Worm (Caenorhabditis elegans): ENCODE measurements around the gene sri-78.
"Not testable (repeated sequence)": the region's sequence is repeated elsewhere in the genome, so short reads cannot be mapped to it uniquely, and the experiment has no call there.

Gene sri-78

DNA sequence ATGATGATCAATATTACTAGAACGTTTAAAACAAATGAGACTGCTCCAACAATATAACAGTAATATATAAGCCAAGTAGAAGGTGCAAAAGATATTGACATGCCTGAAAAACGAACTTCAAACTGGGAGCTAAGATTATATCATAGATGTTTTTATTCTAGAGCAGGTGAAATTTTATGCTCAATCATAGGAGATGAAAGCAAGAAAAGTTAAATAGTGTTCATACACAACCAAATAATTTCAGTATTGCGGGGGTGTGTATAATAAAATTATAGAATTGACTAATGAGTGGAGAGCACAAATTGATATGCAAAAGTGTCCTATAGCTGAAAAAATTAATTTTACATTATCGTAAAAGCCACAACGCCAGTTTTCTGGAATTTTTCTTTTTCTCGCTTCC is 26.0 kb upstream of the sri-78 start, which contains the start of gene sri-34:
Gene sri-34, minus strand, starts transcription at position 101 of the 400 bp plus-strand sequence.
- TF ChIP-seq mls-2 (tag; optimal IDR thresholded peaks at IDR 0.05) (no peak), M03D4.4 (tag; optimal IDR thresholded peaks at IDR 0.05) (no peak), lsy-2 (tag; optimal IDR thresholded peaks at IDR 0.05) (no peak), nhr-237 (tag; optimal IDR thresholded peaks at IDR 0.05) (no peak), flh-1 (GFP tag; optimal IDR thresholded peaks at IDR 0.05) (no peak), tbx-8 (GFP tag; optimal IDR thresholded peaks at IDR 0.05) (no peak), lin-13 (tag; optimal IDR thresholded peaks at IDR 0.05) (no peak), nhr-76 (tag; optimal IDR thresholded peaks at IDR 0.05) (no peak), elt-3 (tag; optimal IDR thresholded peaks at IDR 0.05) (no peak), sptf-1 (tag; optimal IDR thresholded peaks at IDR 0.05) (no peak), pha-4 (tag; optimal IDR thresholded peaks at IDR 0.05) (no peak), elt-1 (tag; optimal IDR thresholded peaks at IDR 0.05; ENCODE audit: borderline replicate concordance, insufficient read depth) (no peak), ceh-83 (GFP tag; optimal IDR thresholded peaks at IDR 0.05) (no peak), bed-3 (GFP tag; optimal IDR thresholded peaks at IDR 0.05) (no peak), ceh-39 (tag; optimal IDR thresholded peaks at IDR 0.05) (no peak), nhr-2 (tag; optimal IDR thresholded peaks at IDR 0.05) (no peak), sem-2 (GFP tag; optimal IDR thresholded peaks at IDR 0.05) (no peak)

DNA sequence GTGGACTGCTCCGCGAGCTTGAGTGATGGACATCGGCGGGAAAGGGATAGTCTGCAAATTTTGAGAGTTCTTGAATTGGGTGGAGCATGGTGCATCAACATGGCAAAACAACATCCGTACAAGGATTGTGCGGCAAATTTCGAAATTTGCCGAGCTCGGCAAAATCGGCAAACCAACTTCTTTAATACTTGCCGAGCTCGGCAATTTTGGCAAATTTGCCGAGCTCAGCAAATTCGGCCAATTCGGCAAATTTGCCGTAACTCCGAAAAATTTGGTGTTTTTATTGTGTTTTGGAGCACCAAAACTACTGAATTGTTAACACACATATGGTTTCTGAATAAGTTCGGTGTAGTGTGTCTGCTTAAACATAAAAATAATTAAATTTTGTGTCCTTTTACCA is 14.9 kb upstream of the sri-78 start, which contains the start of gene fbxc-55:
Gene fbxc-55, minus strand, starts transcription at position 101 of the 400 bp plus-strand sequence.
- no peak for TF ChIP-seq elt-1 (tag; optimal IDR thresholded peaks at IDR 0.05; ENCODE audit: borderline replicate concordance, insufficient read depth)
- TF ChIP-seq ham-2 (GFP tag; optimal IDR thresholded peaks at IDR 0.05): no peak
- TF ChIP-seq ceh-43 (GFP tag; optimal IDR thresholded peaks at IDR 0.05): no peak
- no peak for TF ChIP-seq M03D4.4 (tag; optimal IDR thresholded peaks at IDR 0.05)

DNA sequence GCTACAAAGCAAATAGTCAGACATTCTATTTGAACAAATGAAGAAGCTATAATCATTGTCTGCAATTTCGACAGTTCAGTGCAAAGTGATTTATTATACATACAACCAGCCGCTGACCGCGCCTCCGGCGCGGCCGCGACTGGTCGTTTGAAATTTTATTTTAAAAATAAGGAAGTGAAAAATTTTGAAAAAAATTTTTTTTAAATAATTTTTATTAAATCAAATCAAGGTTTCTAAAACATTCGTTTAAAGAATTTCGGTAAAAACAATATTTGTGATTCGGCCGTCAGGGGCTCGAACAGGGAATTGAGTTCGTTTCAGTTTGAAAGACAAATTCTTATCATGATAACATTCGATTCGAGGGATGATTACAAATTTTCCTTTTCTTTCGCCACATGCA is 12.8 kb upstream of the sri-78 start, which contains the start of gene Y27F2A.10:
Gene Y27F2A.10, minus strand, starts transcription at position 101 of the 400 bp plus-strand sequence.
- no peak for TF ChIP-seq flh-1 (GFP tag; optimal IDR thresholded peaks at IDR 0.05)
- TF ChIP-seq tbx-8 (GFP tag; optimal IDR thresholded peaks at IDR 0.05): no peak
- TF ChIP-seq lsy-2 (tag; optimal IDR thresholded peaks at IDR 0.05): no peak
- no peak for TF ChIP-seq hlh-1 (tag; optimal IDR thresholded peaks at IDR 0.05)
- TF ChIP-seq nhr-237 (tag; optimal IDR thresholded peaks at IDR 0.05): no peak
- no peak for TF ChIP-seq lin-13 (tag; optimal IDR thresholded peaks at IDR 0.05)
- TF ChIP-seq nhr-12 (tag; optimal IDR thresholded peaks at IDR 0.05): no peak
- no peak for TF ChIP-seq mep-1 (tag; optimal IDR thresholded peaks at IDR 0.05)
- TF ChIP-seq nhr-2 (tag; optimal IDR thresholded peaks at IDR 0.05): no peak
- TF ChIP-seq zip-8 (tag; optimal IDR thresholded peaks at IDR 0.05): no peak
- no peak for TF ChIP-seq ham-2 (GFP tag; optimal IDR thresholded peaks at IDR 0.05)
- no peak for TF ChIP-seq sem-2 (GFP tag; optimal IDR thresholded peaks at IDR 0.05)

DNA sequence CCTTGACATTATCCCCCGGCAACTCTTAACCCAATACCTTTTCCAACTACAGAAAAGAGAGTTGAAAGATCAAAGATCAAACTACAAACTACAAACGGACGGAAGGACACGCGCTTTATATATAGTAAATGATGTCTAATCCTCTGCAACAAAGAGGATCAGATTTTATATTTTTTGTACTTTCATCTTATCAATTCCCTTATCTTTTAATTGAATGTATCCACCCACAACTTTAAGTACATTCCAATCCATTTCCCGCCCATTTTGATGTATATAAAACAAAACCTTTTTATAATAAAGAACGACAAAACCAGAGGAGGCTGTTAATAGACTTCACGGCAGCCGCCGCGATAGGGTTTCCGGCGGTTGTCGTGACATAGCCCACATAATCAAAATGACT is 7.3 kb upstream of the sri-78 start, which contains the start of gene sri-40:
Gene sri-40, plus strand, starts transcription at position 301 of the 400 bp plus-strand sequence.
- not testable (repeated sequence) for TF ChIP-seq lin-13 (tag; optimal IDR thresholded peaks at IDR 0.05); elt-1 (tag; optimal IDR thresholded peaks at IDR 0.05; ENCODE audit: borderline replicate concordance, insufficient read depth); nhr-28 (tag; optimal IDR thresholded peaks at IDR 0.05)

DNA sequence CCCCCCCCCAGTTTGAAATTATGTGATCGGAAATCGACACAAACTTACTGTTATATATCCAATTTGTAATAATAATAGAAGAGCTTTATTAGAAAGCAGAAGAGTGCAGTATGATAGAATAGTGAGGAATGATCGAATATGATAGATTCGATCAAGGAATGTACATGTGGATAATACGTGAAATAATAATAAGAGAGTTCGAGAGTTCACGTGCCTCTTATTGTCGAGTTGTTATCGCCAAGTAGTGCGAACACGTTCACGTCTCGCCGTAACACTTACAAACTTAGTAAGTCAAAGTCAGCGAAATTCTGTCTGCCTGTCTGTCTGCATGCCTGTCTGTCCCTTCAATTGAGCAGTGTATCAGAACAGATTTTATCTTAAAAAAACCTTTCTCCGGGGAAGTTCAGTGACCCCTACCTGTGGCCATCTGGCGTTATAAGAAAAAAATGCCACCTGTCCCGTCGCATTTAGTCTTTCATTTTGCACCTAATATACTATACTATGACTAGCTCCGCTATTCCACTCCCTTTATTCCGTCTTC is 1.6 kb upstream of the sri-78 start, which contains the start of the genes Y27F2A.6 and Y27F2A.8:
Gene Y27F2A.6, minus strand, starts transcription at position 101 of the 541 bp plus-strand sequence.
Gene Y27F2A.8, plus strand, starts transcription at position 491 of the 541 bp plus-strand sequence.
- TF ChIP-seq mls-2 (tag; optimal IDR thresholded peaks at IDR 0.05); lin-32 (GFP tag; optimal IDR thresholded peaks at IDR 0.05); unc-62 (GFP tag; optimal IDR thresholded peaks at IDR 0.05): not testable (repeated sequence)

DNA sequence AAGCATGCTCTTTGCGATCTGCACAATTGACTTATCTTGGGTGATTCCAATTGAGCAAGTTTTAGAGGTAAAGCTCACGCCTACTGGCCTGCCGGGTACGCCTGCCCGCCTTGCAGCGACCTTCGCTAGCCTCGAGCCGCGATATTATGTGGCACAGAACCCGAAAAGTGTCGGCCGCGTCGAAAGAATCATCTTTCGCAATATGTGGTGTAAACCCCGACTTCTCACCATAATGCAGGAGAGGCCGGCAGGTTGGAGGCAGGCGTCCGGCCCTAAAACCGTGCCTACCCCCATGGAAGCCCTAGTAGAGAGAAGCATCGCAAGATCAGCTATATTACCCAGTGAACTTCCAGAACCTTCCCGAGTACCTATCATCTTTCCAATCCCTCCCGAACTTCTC is 890 bp downstream of the sri-78 start:
- no peak for TF ChIP-seq cnd-1 (tag; optimal IDR thresholded peaks at IDR 0.05)

DNA sequence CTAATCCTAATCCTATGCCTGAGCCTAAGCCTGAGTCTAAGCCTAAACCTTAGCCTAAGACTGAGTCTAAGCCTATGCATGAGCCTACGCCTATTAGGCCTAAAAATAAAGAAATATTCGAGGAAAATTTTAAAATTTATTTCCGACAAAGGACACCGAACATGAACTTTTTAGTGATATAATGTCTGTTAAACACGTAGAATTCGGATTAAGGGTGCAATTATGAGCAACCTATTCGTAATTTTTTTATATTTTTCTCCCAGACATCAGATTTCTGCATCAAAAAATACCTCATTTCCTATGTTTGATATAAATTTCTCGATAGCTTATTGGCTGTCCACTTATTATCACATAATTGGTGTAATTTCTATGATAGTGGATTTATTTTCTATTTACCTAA is 4.1 kb downstream of the sri-78 start, which contains the start of gene Y27F2A.11:
Gene Y27F2A.11, plus strand, starts transcription at position 301 of the 400 bp plus-strand sequence.
- TF ChIP-seq pha-4 (tag; optimal IDR thresholded peaks at IDR 0.05); unc-62 (GFP tag; optimal IDR thresholded peaks at IDR 0.05); nhr-2 (tag; optimal IDR thresholded peaks at IDR 0.05): not testable (repeated sequence)

Data from whole organism, mixed stage, embryonic.